Fruit fly (Drosophila melanogaster) whole organism: ENCODE results near the gene dop.

ENCODE experiments used
- EcR ChIP-seq, 2 experiments: fragments of >200 bp; optimal IDR thresholded peaks; 2 replicates each; lab custom pipeline; 2017; ENCODE audit warnings: missing biosample characterization in 2 of 2, missing genetic modification characterization in 2 of 2, missing genetic modification reagents in 2 of 2
- usp ChIP-seq: fragments of >200 bp; optimal IDR thresholded peaks from 2 replicates; lab custom pipeline; 2017; ENCODE audit warnings: missing biosample characterization, missing genetic modification characterization, mixed read lengths

DNA sequence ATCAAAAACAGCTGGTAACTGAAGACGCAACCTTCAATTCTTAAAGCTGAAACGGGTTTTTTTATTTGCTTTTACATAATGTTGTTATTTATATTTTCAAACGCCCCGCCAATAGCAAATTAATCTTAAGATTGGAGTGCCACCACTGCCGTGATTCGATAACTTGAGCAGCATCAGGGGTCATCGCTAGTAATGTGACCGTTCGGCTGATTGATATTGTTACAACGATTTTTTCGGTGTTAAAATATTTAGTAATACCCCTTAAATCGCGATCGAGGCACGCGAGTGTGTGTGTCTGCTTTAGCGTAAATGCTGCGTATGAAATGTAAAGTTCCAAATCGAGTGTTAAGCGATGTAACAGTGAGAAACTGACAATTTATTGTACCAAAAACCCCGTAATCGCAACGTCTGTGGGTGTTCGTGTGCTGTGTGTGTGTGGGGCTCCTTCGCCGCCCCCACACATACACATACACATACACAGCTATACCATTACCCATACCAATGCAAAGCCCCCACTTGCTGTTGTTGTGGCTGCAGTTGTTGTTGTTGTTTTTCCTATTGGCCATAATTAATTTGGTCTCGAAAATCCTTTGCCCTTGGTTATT, at the start of gene dop:
- TF ChIP-seq EcR (GFP tag; optimal IDR thresholded peaks at IDR 0.05; lab: Kevin White, UChicago) (no peak), usp (GFP tag; lab: Kevin White, UChicago) (no peak)
